Worm (Caenorhabditis elegans) whole organism, L1 larva: Measurements from ENCODE around the gene F59A1.12.

Source experiments
- F16B12.6 ChIP-seq: fragments of 150-350 bp; optimal IDR thresholded peaks from 2 replicates; lab custom pipeline; 2014; ENCODE audit warnings: missing biosample characterization, missing genetic modification characterization
- Y116A8C.19 ChIP-seq: sonication (generic microtip); optimal IDR thresholded peaks from 2 replicates; lab custom pipeline; 2016; ENCODE audit warnings: missing compliant biosample characterization, missing genetic modification characterization, borderline replicate concordance
- blmp-1 ChIP-seq: fragments of 150-350 bp; optimal IDR thresholded peaks from 2 replicates; lab custom pipeline; 2014; ENCODE audit warnings: missing biosample characterization, missing genetic modification characterization
- ceh-8 ChIP-seq: fragments of 200-800 bp; sonication (Bioruptor generic); optimal IDR thresholded peaks from 2 replicates; lab custom pipeline; 2018; ENCODE audit warnings: mild to moderate bottlenecking, missing genetic modification characterization, moderate library complexity, missing compliant biosample characterization
- ceh-88 ChIP-seq: fragments of 200-800 bp; sonication (Bioruptor generic); IDR thresholded peaks from 2 replicates; pipeline ENCODE4 v1.3.6; 2022; ENCODE audit warnings: missing genetic modification characterization, missing compliant biosample characterization
- dpl-1 ChIP-seq, 3 experiments: fragments of 150-350 bp in 2 of 3; sonication (generic microtip) in 1 of 3; optimal IDR thresholded peaks; 2 replicates each; lab custom pipeline; 2014 to 2017; ENCODE audit warnings: missing biosample characterization in 3 of 3, missing genetic modification characterization in 3 of 3, missing genetic modification reagents in 3 of 3
- dsc-1 ChIP-seq: sonication (generic microtip); optimal IDR thresholded peaks from 2 replicates; lab custom pipeline; 2016; ENCODE audit warnings: mild to moderate bottlenecking, missing genetic modification characterization, missing compliant biosample characterization
- efl-3 ChIP-seq: fragments of 200-800 bp; sonication (Bioruptor generic); optimal IDR thresholded peaks from 2 replicates; lab custom pipeline; 2018; ENCODE audit warnings: mild to moderate bottlenecking, missing genetic modification characterization, missing compliant biosample characterization
- egl-13 ChIP-seq: sonication (generic microtip); optimal IDR thresholded peaks from 2 replicates; lab custom pipeline; 2016; ENCODE audit warnings: missing genotype, missing genetic modification reagents, missing genetic modification characterization, missing compliant biosample characterization
- elt-2 ChIP-seq: sonication (generic microtip); optimal IDR thresholded peaks from 2 replicates; lab custom pipeline; 2016; ENCODE audit warnings: missing genetic modification characterization, mild to moderate bottlenecking, inconsistent platforms, missing compliant biosample characterization, missing genetic modification reagents
- fkh-10 ChIP-seq: sonication (generic microtip); optimal IDR thresholded peaks from 2 replicates; lab custom pipeline; 2017; ENCODE audit warnings: missing biosample characterization, missing genetic modification reagents, missing genetic modification characterization
- hlh-17 ChIP-seq: fragments of 200-800 bp; sonication (Bioruptor generic); optimal IDR thresholded peaks from 2 replicates; lab custom pipeline; 2018; ENCODE audit warnings: missing genetic modification characterization, mild to moderate bottlenecking, missing compliant biosample characterization, moderate library complexity, borderline replicate concordance
- hlh-4 ChIP-seq: sonication (generic microtip); optimal IDR thresholded peaks from 2 replicates; lab custom pipeline; 2016; ENCODE audit warnings: mild to moderate bottlenecking, missing genetic modification characterization, missing compliant biosample characterization
- isw-1 ChIP-seq: fragments of 200-800 bp; sonication (Bioruptor generic); IDR thresholded peaks from 2 replicates; pipeline ENCODE4 v1.3.6; 2022; ENCODE audit warnings: missing genetic modification characterization, missing compliant biosample characterization
- jun-1 ChIP-seq: fragments of 150-350 bp; optimal IDR thresholded peaks from 2 replicates; lab custom pipeline; 2014; ENCODE audit warnings: missing biosample characterization, missing genetic modification reagents, missing genetic modification characterization
- lin-35 ChIP-seq, 2 experiments: fragments of 150-350 bp; optimal IDR thresholded peaks; 2 replicates each; lab custom pipeline; 2014; ENCODE audit warnings: missing biosample characterization in 2 of 2, missing genetic modification characterization in 2 of 2, missing genetic modification reagents in 2 of 2
- lin-39 ChIP-seq: fragments of 150-350 bp; optimal IDR thresholded peaks from 2 replicates; lab custom pipeline; 2014; ENCODE audit warnings: missing biosample characterization, missing genetic modification reagents, missing genetic modification characterization
- lsy-2 ChIP-seq, 2 experiments: fragments of 150-350 bp; optimal IDR thresholded peaks; 2 replicates each; lab custom pipeline; 2014; ENCODE audit warnings: missing biosample characterization in 2 of 2, missing genetic modification characterization in 2 of 2
- mab-9 ChIP-seq: fragments of 200-800 bp; sonication (Bioruptor generic); IDR thresholded peaks from 2 replicates; pipeline ENCODE4 v1.3.6; 2022; ENCODE audit warnings: missing genetic modification reagents, missing genetic modification characterization, missing compliant biosample characterization
- mdl-1 ChIP-seq, 2 experiments: fragments of 150-350 bp; optimal IDR thresholded peaks; 2 replicates each; lab custom pipeline; 2014 to 2017; ENCODE audit warnings: missing biosample characterization in 2 of 2, missing genetic modification characterization in 2 of 2, inconsistent platforms in 1 of 2
- mep-1 ChIP-seq: fragments of 150-350 bp; optimal IDR thresholded peaks from 2 replicates; lab custom pipeline; 2014; ENCODE audit warnings: missing biosample characterization, missing genetic modification characterization
- nhr-11 ChIP-seq: fragments of 150-350 bp; optimal IDR thresholded peaks from 2 replicates; lab custom pipeline; 2014; ENCODE audit warnings: missing biosample characterization, missing genetic modification characterization
- nhr-12 ChIP-seq: sonication (generic microtip); optimal IDR thresholded peaks from 2 replicates; lab custom pipeline; 2017; ENCODE audit warnings: missing biosample characterization, missing genetic modification characterization
- nhr-19 ChIP-seq: fragments of 200-800 bp; sonication (Bioruptor generic); conservative IDR thresholded peaks from 2 replicates; pipeline ENCODE4 v1.3.6; 2022; ENCODE audit warnings: missing genetic modification characterization, missing compliant biosample characterization
- nhr-237 ChIP-seq: fragments of 150-350 bp; optimal IDR thresholded peaks from 2 replicates; lab custom pipeline; 2014; ENCODE audit warnings: missing biosample characterization, missing genetic modification characterization
- nhr-47 ChIP-seq: sonication (generic microtip); optimal IDR thresholded peaks from 2 replicates; lab custom pipeline; 2016; ENCODE audit warnings: mild to moderate bottlenecking, missing genetic modification characterization, moderate library complexity, missing compliant biosample characterization
- nhr-84 ChIP-seq: sonication (generic microtip); optimal IDR thresholded peaks from 2 replicates; lab custom pipeline; 2017; ENCODE audit warnings: missing biosample characterization, missing genetic modification characterization
- pax-3 ChIP-seq: fragments of 200-800 bp; sonication (Bioruptor generic); optimal IDR thresholded peaks from 2 replicates; lab custom pipeline; 2018; ENCODE audit warnings: mild to moderate bottlenecking, missing genetic modification characterization, moderate library complexity, missing compliant biosample characterization
- skn-1 ChIP-seq: fragments of 150-350 bp; optimal IDR thresholded peaks from 2 replicates; lab custom pipeline; 2014; ENCODE audit warnings: missing biosample characterization, missing genetic modification characterization
- sptf-1 ChIP-seq: fragments of 150-350 bp; optimal IDR thresholded peaks from 2 replicates; lab custom pipeline; 2014; ENCODE audit warnings: missing biosample characterization, missing genetic modification characterization
- sup-37 ChIP-seq: fragments of 200-800 bp; sonication (Bioruptor generic); optimal IDR thresholded peaks from 2 replicates; lab custom pipeline; 2018; ENCODE audit warnings: mild to moderate bottlenecking, missing genetic modification characterization, missing compliant biosample characterization
- unc-130 ChIP-seq: fragments of 150-350 bp; optimal IDR thresholded peaks from 2 replicates; lab custom pipeline; 2017; ENCODE audit warnings: missing biosample characterization, missing genetic modification characterization, inconsistent platforms
- unc-98 ChIP-seq: fragments of 200-800 bp; sonication (Bioruptor generic); IDR thresholded peaks from 2 replicates; pipeline ENCODE4 v1.3.6; 2022; ENCODE audit warnings: missing genetic modification characterization, missing compliant biosample characterization
- vab-15 ChIP-seq: sonication (generic microtip); optimal IDR thresholded peaks from 2 replicates; lab custom pipeline; 2017; ENCODE audit warnings: missing genotype, mild to moderate bottlenecking, missing genetic modification characterization, missing compliant biosample characterization
- xbp-1 ChIP-seq: sonication (generic microtip); optimal IDR thresholded peaks from 2 replicates; lab custom pipeline; 2016; ENCODE audit warnings: missing genetic modification characterization, missing compliant biosample characterization
- zip-4 ChIP-seq: fragments of 200-800 bp; sonication (Bioruptor generic); optimal IDR thresholded peaks from 2 replicates; lab custom pipeline; 2018; ENCODE audit warnings: mild to moderate bottlenecking, missing genetic modification characterization, moderate library complexity, missing compliant biosample characterization
- ztf-11 ChIP-seq, 2 experiments: sonication (generic microtip); optimal IDR thresholded peaks; 2 replicates each; lab custom pipeline; 2016 to 2017; ENCODE audit warnings: missing genetic modification characterization in 2 of 2, missing biosample characterization in 1 of 2, missing compliant biosample characterization in 1 of 2
- ztf-4 ChIP-seq: fragments of 150-350 bp; optimal IDR thresholded peaks from 2 replicates; lab custom pipeline; 2014; ENCODE audit warnings: missing biosample characterization, missing genetic modification characterization

Gene F59A1.12

DNA sequence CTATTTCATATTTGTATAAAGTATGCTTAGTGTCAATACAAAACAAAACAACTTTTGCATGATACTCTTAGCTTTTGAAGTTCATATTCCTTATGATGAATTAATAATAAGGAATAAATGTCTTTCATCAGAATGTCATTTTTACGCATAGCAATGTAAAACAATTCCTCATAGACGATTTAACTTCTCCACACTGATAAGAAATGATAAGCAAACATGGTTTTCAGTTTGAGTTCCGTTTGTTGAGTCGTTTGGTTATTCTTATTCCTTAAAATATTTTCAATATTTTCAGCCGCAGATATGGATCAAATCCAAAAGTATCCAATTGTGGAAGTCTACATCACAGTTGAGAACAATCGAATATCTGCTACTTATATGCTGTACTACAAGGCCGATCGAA lies 42.7 kb downstream of the F59A1.12 start, which contains the start of gene F57G4.11:
Gene F57G4.11 (plus strand): TSS at position 301 of the 400 bp plus-strand sequence.
- no peak for TF ChIP-seq xbp-1 (tag; lab: Kevin White, UChicago)
- no peak for TF ChIP-seq zip-4
- no peak for TF ChIP-seq nhr-84 (tag; lab: Kevin White, UChicago)
- no peak for TF ChIP-seq sptf-1 (tag; lab: Kevin White, UChicago)
- no peak for TF ChIP-seq nhr-12 (tag; lab: Kevin White, UChicago)

ce11 chrV:17623230-17623629 lies 44.3 kb downstream of the F59A1.12 start, which contains the start of gene F57G4.1:
F57G4.1 (plus strand) TSS chrV:17623530.
- TF ChIP-seq ztf-4 (tag; lab: Kevin White, UChicago) (no peak), elt-2 (tag; lab: Kevin White, UChicago) (no peak), ceh-88 (no peak), jun-1 (tag; lab: Kevin White, UChicago) (no peak), skn-1 (tag; lab: Kevin White, UChicago) (no peak), ztf-11 (tag; optimal IDR thresholded peaks at IDR 0.05; lab: Kevin White, UChicago) (no peak), mdl-1 (tag; optimal IDR thresholded peaks at IDR 0.05; lab: Kevin White, UChicago) (no peak), dpl-1 (GFP tag; optimal IDR thresholded peaks at IDR 0.05; lab: Kevin White, UChicago) (no peak), lsy-2 (tag; optimal IDR thresholded peaks at IDR 0.05; lab: Kevin White, UChicago) (no peak), F16B12.6 (tag; lab: Kevin White, UChicago) (no peak), vab-15 (tag; lab: Kevin White, UChicago) (no peak), xbp-1 (tag; lab: Kevin White, UChicago) (no peak), Y116A8C.19 (no peak), blmp-1 (tag; lab: Kevin White, UChicago) (no peak), lin-39 (tag; lab: Kevin White, UChicago) (no peak), fkh-10 (GFP tag; lab: Kevin White, UChicago) (no peak), sup-37 (GFP tag; lab: Kevin White, UChicago) (no peak), unc-130 (no peak)

DNA sequence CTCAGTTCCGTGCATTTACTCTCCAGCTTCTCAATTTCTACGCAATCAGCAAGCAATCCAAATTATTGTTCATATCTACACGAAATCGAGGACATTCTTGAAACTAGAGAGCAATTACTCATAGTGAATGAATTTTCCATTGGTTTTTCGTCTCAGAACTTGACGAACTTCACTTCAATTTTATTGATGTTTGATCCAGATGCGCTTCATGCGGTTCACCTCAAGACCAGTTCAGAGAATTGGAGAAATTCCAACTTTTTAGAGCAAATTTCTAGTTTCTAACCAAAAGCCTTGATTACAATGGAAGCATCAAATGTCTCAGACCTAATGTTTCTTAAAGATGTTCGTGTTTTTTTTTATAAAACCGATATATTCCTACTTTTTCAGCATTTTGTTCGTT lies 47.3 kb downstream of the F59A1.12 start, which contains the start of gene Y6G8.8:
Gene Y6G8.8 (plus strand): TSS at position 301 of the 400 bp plus-strand sequence.
- no peak for TF ChIP-seq nhr-11 (tag; lab: Kevin White, UChicago)
- TF ChIP-seq dsc-1, result no peak
- TF ChIP-seq egl-13 (tag; lab: Kevin White, UChicago), result no peak
- TF ChIP-seq blmp-1 (tag; lab: Kevin White, UChicago), result no peak
- TF ChIP-seq nhr-237 (tag; lab: Kevin White, UChicago), result no peak
- TF ChIP-seq pax-3 (tag; lab: Kevin White, UChicago), result no peak
- TF ChIP-seq lin-35 (GFP tag; optimal IDR thresholded peaks at IDR 0.05; lab: Kevin White, UChicago), result no peak
- TF ChIP-seq mep-1 (tag; lab: Kevin White, UChicago), result no peak
- no peak for TF ChIP-seq nhr-47
- no peak for TF ChIP-seq ceh-88
- TF ChIP-seq ceh-8, result no peak
- TF ChIP-seq hlh-4 (tag; lab: Kevin White, UChicago), result no peak
- no peak for TF ChIP-seq nhr-12 (tag; lab: Kevin White, UChicago)
- no peak for TF ChIP-seq efl-3 (GFP tag; lab: Kevin White, UChicago)
- TF ChIP-seq mab-9, result no peak
- TF ChIP-seq isw-1 (GFP tag; lab: Robert Waterston, UW), result no peak
- no peak for TF ChIP-seq unc-98 (GFP tag; lab: Robert Waterston, UW)
- TF ChIP-seq nhr-19 (GFP tag; lab: Robert Waterston, UW), result no peak

DNA sequence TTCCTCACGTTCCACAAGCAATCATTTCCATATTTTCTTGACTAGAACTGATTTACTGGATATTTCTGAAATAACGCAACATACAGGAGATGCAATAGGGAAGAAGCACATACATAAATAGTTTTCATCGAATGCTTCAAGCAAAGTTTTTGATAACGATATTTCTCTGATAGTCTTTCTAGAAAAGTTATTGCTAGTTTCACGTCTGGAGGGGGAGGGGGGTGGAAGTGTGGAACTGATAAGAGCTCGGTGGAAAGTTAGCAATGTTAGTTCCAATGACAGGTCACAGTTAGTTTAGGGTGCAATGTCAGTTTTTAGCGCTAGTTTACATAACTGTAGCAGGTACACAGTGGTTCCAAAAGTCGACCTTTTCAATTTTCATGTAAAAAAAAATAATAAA lies 50.8 kb downstream of the F59A1.12 start, which contains the start of gene Y6G8.6:
Gene Y6G8.6 (minus strand): TSS at position 98 of the 400 bp plus-strand sequence.
- TF ChIP-seq elt-2 (tag; lab: Kevin White, UChicago), result peak; percentile 72
- no peak for TF ChIP-seq hlh-17 (GFP tag; lab: Kevin White, UChicago)
